Worm (Caenorhabditis elegans) whole organism, L4/young adult: ENCODE measurements around the gene W02D7.8.

ENCODE experiments used
- dao-5 ChIP-seq: sonication (generic microtip); optimal IDR thresholded peaks from 2 replicates; lab custom pipeline; 2016; ENCODE audit warnings: missing genotype, missing genetic modification characterization, moderate library complexity, missing compliant biosample characterization
- him-1 ChIP-seq: sonication (generic microtip); optimal IDR thresholded peaks from 2 replicates; lab custom pipeline; 2016; ENCODE audit warnings: missing genotype, missing genetic modification reagents, missing genetic modification characterization, missing compliant biosample characterization

DNA sequence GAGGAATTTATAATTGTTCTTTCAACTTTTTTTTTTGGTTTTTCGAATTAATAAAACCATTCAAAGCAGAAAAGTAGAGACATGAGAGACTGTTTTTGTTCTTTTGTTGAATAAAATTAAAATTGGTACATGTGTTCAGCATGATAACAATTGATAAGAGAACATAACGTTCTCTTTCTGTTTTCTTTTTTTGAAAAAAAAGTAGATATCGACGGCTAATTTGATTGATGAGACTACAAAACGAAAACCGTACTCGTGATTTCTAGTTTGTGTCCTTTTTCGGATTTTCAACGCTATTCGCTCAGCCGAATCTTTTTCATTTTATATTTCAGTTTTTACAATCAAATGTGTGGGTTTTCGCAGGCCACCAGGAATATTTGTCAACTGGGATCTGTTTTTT is 39.2 kb upstream of the W02D7.8 start, which contains the start of gene C08D8.1:
- TF ChIP-seq dao-5 (tag; lab: Kevin White, UChicago) = no peak
- TF ChIP-seq him-1 (tag; lab: Kevin White, UChicago) = no peak
